Fruit fly (Drosophila melanogaster) whole organism, prepupa: ENCODE measurements around the gene SdhD.

Source experiments
- CG10631 ChIP-seq: fragments of 200-800 bp; sonication (Bioruptor generic); optimal IDR thresholded peaks from 2 replicates; lab custom pipeline; 2016; ENCODE audit warnings: missing biosample characterization, missing genetic modification characterization
- CG11762 ChIP-seq: fragments of 200-800 bp; sonication (Bioruptor generic); optimal IDR thresholded peaks from 3 replicates; lab custom pipeline; 2016; ENCODE audit warnings: missing biosample characterization, missing genetic modification characterization; ENCODE audit not compliant: insufficient read depth
- CG16779 ChIP-seq: fragments of 200-800 bp; sonication (Bioruptor generic); optimal IDR thresholded peaks from 3 replicates; lab custom pipeline; 2017; ENCODE audit warnings: missing biosample characterization, mild to moderate bottlenecking, missing genetic modification characterization
- Eip75B ChIP-seq: fragments of 200-800 bp; sonication (Bioruptor generic); optimal IDR thresholded peaks from 3 replicates; lab custom pipeline; 2016; ENCODE audit warnings: missing biosample characterization, missing genetic modification characterization
- Gug ChIP-seq: fragments of 200-800 bp; sonication (Bioruptor generic); IDR thresholded peaks from 2 replicates; pipeline ENCODE4 v1.3.6; 2022; ENCODE audit warnings: missing biosample characterization, missing genetic modification characterization
- Lpt ChIP-seq: fragments of 200-800 bp; sonication (Bioruptor generic); optimal IDR thresholded peaks from 3 replicates; lab custom pipeline; 2016; ENCODE audit warnings: missing biosample characterization, missing genetic modification characterization
- Sox102F ChIP-seq: fragments of 200-800 bp; sonication (Bioruptor generic); optimal IDR thresholded peaks from 2 replicates; lab custom pipeline; 2016; ENCODE audit warnings: missing biosample characterization, mild to moderate bottlenecking, missing genetic modification characterization
- cyc ChIP-seq: fragments of 200-800 bp; sonication (Bioruptor generic); optimal IDR thresholded peaks from 3 replicates; lab custom pipeline; 2016; ENCODE audit warnings: missing biosample characterization, missing genetic modification characterization
- eg ChIP-seq: fragments of 200-800 bp; sonication (Bioruptor generic); IDR thresholded peaks from 3 replicates; pipeline ENCODE4 v1.3.6; 2022; ENCODE audit warnings: missing biosample characterization, missing genetic modification characterization
- fd59A ChIP-seq: fragments of 200-800 bp; sonication (Bioruptor generic); optimal IDR thresholded peaks from 2 replicates; lab custom pipeline; 2017; ENCODE audit warnings: missing biosample characterization, mild to moderate bottlenecking, missing genetic modification characterization, missing genetic modification reagents

- TF ChIP-seq CG10631 (GFP tag; lab: Kevin White, UChicago): no peak
- TF ChIP-seq fd59A (GFP tag; lab: Kevin White, UChicago): no peak
- no peak for TF ChIP-seq cyc (GFP tag; lab: Kevin White, UChicago)
- TF ChIP-seq eg (GFP tag; lab: Robert Waterston, UW): no peak
- TF ChIP-seq Gug (GFP tag; lab: Robert Waterston, UW): no peak
- TF ChIP-seq CG11762 (GFP tag; lab: Kevin White, UChicago): no peak
- no peak for TF ChIP-seq CG16779 (tag; lab: Kevin White, UChicago)
- TF ChIP-seq Lpt: no peak
- no peak for TF ChIP-seq Eip75B (GFP tag; lab: Kevin White, UChicago)
- no peak for TF ChIP-seq Sox102F (GFP tag; lab: Kevin White, UChicago)
Observed at dm6 chr3R:23725711-23726349, 34.6 kb downstream of the SdhD start.
